Worm (Caenorhabditis elegans): Measurements from ENCODE around the gene F32E10.5.

Gene F32E10.5

ce11 chrIV:7552958-7553553, 25.1 kb downstream of the F32E10.5 start, which contains the start of gene dif-1 (continued):
- no peak for TF ChIP-seq hlh-26 (GFP tag; conservative IDR thresholded peaks at IDR 0.05)
- no peak for TF ChIP-seq madf-3 (GFP tag; IDR thresholded peaks at IDR 0.05)
- TF ChIP-seq rpc-1 (optimal IDR thresholded peaks at IDR 0.05): no peak
- TF ChIP-seq rpc-1 (tag; optimal IDR thresholded peaks at IDR 0.05): no peak
- no peak for TF ChIP-seq F57A8.1 (GFP tag; optimal IDR thresholded peaks at IDR 0.05)
- no peak for TF ChIP-seq Y79H2A.3 (GFP tag; conservative IDR thresholded peaks at IDR 0.05)
- no peak for TF ChIP-seq athp-1 (tag; optimal IDR thresholded peaks at IDR 0.05)
- TF ChIP-seq ztf-28 (GFP tag; IDR thresholded peaks at IDR 0.05): no peak
- no peak for TF ChIP-seq F52B5.7 (tag; optimal IDR thresholded peaks at IDR 0.05)
- TF ChIP-seq D2030.7 (GFP tag; IDR thresholded peaks at IDR 0.05): no peak
- TF ChIP-seq nhr-179 (tag; optimal IDR thresholded peaks at IDR 0.05): no peak
- TF ChIP-seq ceh-27 (GFP tag; optimal IDR thresholded peaks at IDR 0.05): no peak
- TF ChIP-seq bed-1 (GFP tag; IDR thresholded peaks at IDR 0.05): no peak
- 0 out of 2 replicates have a peak, but pooled peaks have one; percentile 51 for TF ChIP-seq Y53G8AR.9 (GFP tag; conservative IDR thresholded peaks at IDR 0.05)
- TF ChIP-seq F22D6.2 (tag; optimal IDR thresholded peaks at IDR 0.05): no peak
- TF ChIP-seq nhr-80 (tag; optimal IDR thresholded peaks at IDR 0.05): peak; percentile 64
- peak; percentile 91 for TF ChIP-seq hmg-1.2 (GFP tag; IDR thresholded peaks at IDR 0.05)
- 0 out of 2 replicates have a peak, but pooled peaks have one; percentile 13 for TF ChIP-seq pbrm-1 (GFP tag; IDR thresholded peaks at IDR 0.05)
- TF ChIP-seq nhr-27 (tag; optimal IDR thresholded peaks at IDR 0.05): no peak
- TF ChIP-seq B0035.1 (tag; optimal IDR thresholded peaks at IDR 0.05): no peak
- TF ChIP-seq madf-10 (tag; optimal IDR thresholded peaks at IDR 0.05): no peak
- TF ChIP-seq lin-40 (tag; optimal IDR thresholded peaks at IDR 0.05): peak; percentile 34
- no peak for TF ChIP-seq F23B12.7 (tag; optimal IDR thresholded peaks at IDR 0.05; ENCODE audit: insufficient read depth)
- TF ChIP-seq lin-26 (GFP tag; IDR thresholded peaks at IDR 0.05): no peak
- TF ChIP-seq T07F8.4 (tag; optimal IDR thresholded peaks at IDR 0.05): no peak
- TF ChIP-seq ceh-91 (GFP tag; IDR thresholded peaks at IDR 0.05): no peak
- no peak for TF ChIP-seq F33H1.4 (GFP tag; IDR thresholded peaks at IDR 0.05)
- no peak for TF ChIP-seq snpc-4 (GFP tag; optimal IDR thresholded peaks at IDR 0.05)
- TF ChIP-seq snpc-4 (tag; optimal IDR thresholded peaks at IDR 0.05): peak in 1 of 4 experiments; percentile 43
- peak in 1 of 2 experiments; percentile 47 for TF ChIP-seq let-607 (tag; optimal IDR thresholded peaks at IDR 0.05)
- TF ChIP-seq egrh-3 (GFP tag; IDR thresholded peaks at IDR 0.05): no peak
- TF ChIP-seq snpc-1.3 (tag; optimal IDR thresholded peaks at IDR 0.05; ENCODE audit: insufficient read depth): no peak
- no peak for TF ChIP-seq akir-1 (GFP tag; optimal IDR thresholded peaks at IDR 0.05)
- TF ChIP-seq tbp1 (GFP tag; optimal IDR thresholded peaks at IDR 0.05): peak; percentile 19
- no peak for TF ChIP-seq nfyb-1 (GFP tag; IDR thresholded peaks at IDR 0.05)
- TF ChIP-seq madf-6 (GFP tag; IDR thresholded peaks at IDR 0.05): 0 out of 2 replicates have a peak, but pooled peaks have one; percentile 7
- no peak for TF ChIP-seq bed-2 (GFP tag; IDR thresholded peaks at IDR 0.05)
- no peak for TF ChIP-seq fkh-3 (tag; optimal IDR thresholded peaks at IDR 0.05)

- TF ChIP-seq F39B2.1 (GFP tag; IDR thresholded peaks at IDR 0.05) (no peak), nhr-90 (tag; optimal IDR thresholded peaks at IDR 0.05) (no peak), cebp-2 (GFP tag; IDR thresholded peaks at IDR 0.05) (no peak), Y53F4B.3 (GFP tag; IDR thresholded peaks at IDR 0.05) (no peak), D2030.7 (GFP tag; IDR thresholded peaks at IDR 0.05) (no peak), rpc-1 (optimal IDR thresholded peaks at IDR 0.05) (no peak), rpc-1 (tag; optimal IDR thresholded peaks at IDR 0.05) (no peak), mes-4 (tag; optimal IDR thresholded peaks at IDR 0.05) (no peak), aptf-3 (GFP tag; IDR thresholded peaks at IDR 0.05) (no peak), nhr-179 (tag; optimal IDR thresholded peaks at IDR 0.05) (no peak)
Observed at ce11 chrIV:7552100-7552499, 26.1 kb downstream of the F32E10.5 start.

Measured in whole organism, young adult.